Worm (Caenorhabditis elegans) whole organism, young adult: ENCODE results near the gene ZK353.4.

Experiments
- B0019.2 ChIP-seq: fragments of 200-800 bp; sonication (Bioruptor generic); conservative IDR thresholded peaks from 2 replicates; pipeline ENCODE4 v1.3.6; 2022; ENCODE audit warnings: missing genetic modification reagents, missing genetic modification characterization, missing compliant biosample characterization
- B0035.1 ChIP-seq: sonication (generic microtip); optimal IDR thresholded peaks from 2 replicates; lab custom pipeline; 2016; ENCODE audit warnings: missing genetic modification characterization, mild to moderate bottlenecking, missing compliant biosample characterization, missing genotype, missing genetic modification reagents
- D2030.7 ChIP-seq: fragments of 200-800 bp; sonication (Bioruptor generic); IDR thresholded peaks from 2 replicates; pipeline ENCODE4 v1.3.6; 2022; ENCODE audit warnings: missing genetic modification reagents, missing genetic modification characterization, missing compliant biosample characterization
- F23B12.7 ChIP-seq: sonication (generic microtip); optimal IDR thresholded peaks from 2 replicates; lab custom pipeline; 2017; ENCODE audit warnings: missing genetic modification characterization, mild to moderate bottlenecking, missing compliant biosample characterization, antibody characterized with exemption, moderate library complexity; ENCODE audit not compliant: insufficient read depth
- F33H1.4 ChIP-seq: fragments of 200-800 bp; sonication (Bioruptor generic); IDR thresholded peaks from 2 replicates; pipeline ENCODE4 v1.3.6; 2022; ENCODE audit warnings: missing genetic modification reagents, missing genetic modification characterization, missing compliant biosample characterization
- F37B4.10 ChIP-seq: fragments of 200-800 bp; sonication (Bioruptor generic); IDR thresholded peaks from 2 replicates; pipeline ENCODE4 v1.3.6; 2022; ENCODE audit warnings: missing genetic modification characterization, missing compliant biosample characterization
- K12H6.12 ChIP-seq: fragments of 200-800 bp; sonication (Bioruptor generic); optimal IDR thresholded peaks from 2 replicates; lab custom pipeline; 2018; ENCODE audit warnings: mild to moderate bottlenecking, missing genetic modification characterization, missing compliant biosample characterization
- T26A5.8 ChIP-seq: sonication (generic microtip); optimal IDR thresholded peaks from 2 replicates; lab custom pipeline; 2016; ENCODE audit warnings: missing genetic modification characterization, missing compliant biosample characterization
- Y53F4B.3 ChIP-seq: fragments of 200-800 bp; sonication (Bioruptor generic); IDR thresholded peaks from 2 replicates; pipeline ENCODE4 v1.3.6; 2022; ENCODE audit warnings: missing genetic modification reagents, missing genetic modification characterization, missing compliant biosample characterization
- Y79H2A.3 ChIP-seq: fragments of 200-800 bp; sonication (Bioruptor generic); conservative IDR thresholded peaks from 2 replicates; pipeline ENCODE4 v1.3.6; 2022; ENCODE audit warnings: missing genetic modification reagents, missing genetic modification characterization, missing compliant biosample characterization
- aptf-2 ChIP-seq: fragments of 200-800 bp; sonication (Bioruptor generic); conservative IDR thresholded peaks from 2 replicates; pipeline ENCODE4 v1.3.6; 2022; ENCODE audit warnings: missing genetic modification reagents, missing genetic modification characterization, missing compliant biosample characterization
- attf-3 ChIP-seq: fragments of 200-800 bp; sonication (Bioruptor generic); conservative IDR thresholded peaks from 2 replicates; pipeline ENCODE4 v1.3.6; 2022; ENCODE audit warnings: missing genetic modification reagents, missing genetic modification characterization, missing compliant biosample characterization
- attf-5 ChIP-seq: fragments of 200-800 bp; sonication (Bioruptor generic); optimal IDR thresholded peaks from 2 replicates; lab custom pipeline; 2018; ENCODE audit warnings: mild to moderate bottlenecking, missing genetic modification characterization, missing compliant biosample characterization
- attf-6 ChIP-seq: fragments of 200-800 bp; sonication (Bioruptor generic); IDR thresholded peaks from 2 replicates; pipeline ENCODE4 v1.3.6; 2022; ENCODE audit warnings: missing genetic modification reagents, missing genetic modification characterization, missing compliant biosample characterization
- cebp-1 ChIP-seq, 2 experiments: fragments of 200-800 bp in 1 of 2; sonication (Bioruptor generic) in 1 of 2; sonication (generic microtip) in 1 of 2; IDR thresholded peaks in 1 of 2; optimal IDR thresholded peaks in 1 of 2; 2 replicates each; pipeline versions ENCODE4 v1.3.6 to Lab custom; 2017 to 2022; ENCODE audit warnings: missing compliant biosample characterization in 2 of 2, missing genetic modification characterization in 2 of 2, mild to moderate bottlenecking in 1 of 2, missing genetic modification reagents in 1 of 2, moderate library complexity in 1 of 2
- ceh-100 ChIP-seq: fragments of 200-800 bp; sonication (Bioruptor generic); IDR thresholded peaks from 2 replicates; pipeline ENCODE4 v1.3.6; 2022; ENCODE audit warnings: missing genetic modification reagents, missing genetic modification characterization, missing compliant biosample characterization
- ceh-27 ChIP-seq: fragments of 200-800 bp; sonication (Bioruptor generic); optimal IDR thresholded peaks from 2 replicates; lab custom pipeline; 2018; ENCODE audit warnings: mild to moderate bottlenecking, missing genetic modification characterization, moderate library complexity, missing compliant biosample characterization
- ceh-40 ChIP-seq: fragments of 200-800 bp; sonication (Bioruptor generic); IDR thresholded peaks from 2 replicates; pipeline ENCODE4 v1.3.6; 2022; ENCODE audit warnings: missing genetic modification characterization, missing compliant biosample characterization
- ceh-79 ChIP-seq: sonication (generic microtip); optimal IDR thresholded peaks from 2 replicates; lab custom pipeline; 2017; ENCODE audit warnings: mild to moderate bottlenecking, missing genetic modification characterization, missing compliant biosample characterization
- ceh-91 ChIP-seq: fragments of 200-800 bp; sonication (Bioruptor generic); IDR thresholded peaks from 2 replicates; pipeline ENCODE4 v1.3.6; 2022; ENCODE audit warnings: missing genetic modification reagents, missing genetic modification characterization, missing compliant biosample characterization
- dpl-1 ChIP-seq: fragments of 150-350 bp; optimal IDR thresholded peaks from 2 replicates; lab custom pipeline; 2014; ENCODE audit warnings: missing biosample characterization, missing genetic modification reagents, missing genetic modification characterization
- efl-1 ChIP-seq: fragments of 150-350 bp; optimal IDR thresholded peaks from 2 replicates; lab custom pipeline; 2014; ENCODE audit warnings: missing biosample characterization, missing genetic modification reagents, missing genetic modification characterization
- ets-4 ChIP-seq: fragments of 200-800 bp; sonication (Bioruptor generic); optimal IDR thresholded peaks from 2 replicates; lab custom pipeline; 2018; ENCODE audit warnings: mild to moderate bottlenecking, missing genetic modification characterization, missing compliant biosample characterization
- hmg-1.2 ChIP-seq: fragments of 200-800 bp; sonication (Bioruptor generic); IDR thresholded peaks from 2 replicates; pipeline ENCODE4 v1.3.6; 2022; ENCODE audit warnings: missing genetic modification reagents, missing genetic modification characterization, missing compliant biosample characterization
- hsf-1 ChIP-seq: fragments of 200-800 bp; sonication (Bioruptor generic); IDR thresholded peaks from 2 replicates; pipeline ENCODE4 v1.3.6; 2022; ENCODE audit warnings: missing genetic modification reagents, missing genetic modification characterization, missing compliant biosample characterization
- let-526 ChIP-seq: fragments of 200-800 bp; sonication (Bioruptor generic); IDR thresholded peaks from 2 replicates; pipeline ENCODE4 v1.3.6; 2022; ENCODE audit warnings: missing genetic modification reagents, missing genetic modification characterization, missing compliant biosample characterization
- let-607 ChIP-seq, 2 experiments: fragments of 200-800 bp in 1 of 2; sonication (Bioruptor generic) in 1 of 2; sonication (generic microtip) in 1 of 2; optimal IDR thresholded peaks; 2 replicates each; lab custom pipeline; 2016 to 2018; ENCODE audit warnings: mild to moderate bottlenecking in 2 of 2, missing compliant biosample characterization in 2 of 2, missing genetic modification characterization in 2 of 2, moderate library complexity in 2 of 2, missing genotype in 1 of 2
- lin-35 ChIP-seq, 3 experiments: fragments of 150-350 bp in 2 of 3; sonication (generic microtip) in 1 of 3; optimal IDR thresholded peaks; 2 replicates each; lab custom pipeline; 2014 to 2018; ENCODE audit warnings: missing biosample characterization in 3 of 3, missing genetic modification characterization in 3 of 3, missing genetic modification reagents in 3 of 3
- lin-54 ChIP-seq: fragments of 200-800 bp; sonication (Bioruptor generic); optimal IDR thresholded peaks from 2 replicates; lab custom pipeline; 2018; ENCODE audit warnings: mild to moderate bottlenecking, missing genetic modification characterization, missing compliant biosample characterization
- lir-1 ChIP-seq: fragments of 200-800 bp; sonication (Bioruptor generic); conservative IDR thresholded peaks from 2 replicates; pipeline ENCODE4 v1.3.6; 2022; ENCODE audit warnings: missing genetic modification reagents, missing genetic modification characterization, missing compliant biosample characterization
- lsl-1 ChIP-seq: fragments of 200-800 bp; sonication (Bioruptor generic); optimal IDR thresholded peaks from 2 replicates; lab custom pipeline; 2018; ENCODE audit warnings: mild to moderate bottlenecking, missing genetic modification characterization, moderate library complexity, missing compliant biosample characterization
- madf-6 ChIP-seq: fragments of 200-800 bp; sonication (Bioruptor generic); IDR thresholded peaks from 2 replicates; pipeline ENCODE4 v1.3.6; 2022; ENCODE audit warnings: missing genetic modification reagents, missing genetic modification characterization, missing compliant biosample characterization
- madf-8 ChIP-seq: fragments of 200-800 bp; sonication (Bioruptor generic); conservative IDR thresholded peaks from 2 replicates; pipeline ENCODE4 v1.3.6; 2022; ENCODE audit warnings: missing genetic modification reagents, missing genetic modification characterization, missing compliant biosample characterization
- mcd-1 ChIP-seq: fragments of 200-800 bp; sonication (Bioruptor generic); IDR thresholded peaks from 2 replicates; pipeline ENCODE4 v1.3.6; 2022; ENCODE audit warnings: missing genetic modification reagents, missing genetic modification characterization, missing compliant biosample characterization
- mxl-1 ChIP-seq: sonication (generic microtip); optimal IDR thresholded peaks from 2 replicates; lab custom pipeline; 2016; ENCODE audit warnings: missing genetic modification characterization, missing compliant biosample characterization
- nhr-120 ChIP-seq: fragments of 200-800 bp; sonication (Bioruptor generic); IDR thresholded peaks from 2 replicates; pipeline ENCODE4 v1.3.6; 2022; ENCODE audit warnings: missing genetic modification characterization, missing compliant biosample characterization
- pha-4 ChIP-seq: fragments of 150-350 bp; sonication (generic microtip); optimal IDR thresholded peaks from 2 replicates; lab custom pipeline; 2014; ENCODE audit warnings: missing biosample characterization, missing genetic modification reagents, missing genetic modification characterization
- snpc-3.4 ChIP-seq: sonication (generic microtip); optimal IDR thresholded peaks from 2 replicates; lab custom pipeline; 2017; ENCODE audit warnings: missing genetic modification characterization, mild to moderate bottlenecking, missing compliant biosample characterization, antibody characterized with exemption, moderate library complexity, missing genotype, missing genetic modification reagents
- tbp1 ChIP-seq: fragments of 200-800 bp; sonication (Bioruptor generic); optimal IDR thresholded peaks from 2 replicates; lab custom pipeline; 2018; ENCODE audit warnings: mild to moderate bottlenecking, missing genetic modification characterization, missing compliant biosample characterization
- tbx-9 ChIP-seq: sonication (generic microtip); optimal IDR thresholded peaks from 2 replicates; lab custom pipeline; 2016; ENCODE audit warnings: borderline replicate concordance, missing genetic modification characterization, inconsistent platforms, missing compliant biosample characterization
- tlf-1 ChIP-seq: fragments of 200-800 bp; sonication (Bioruptor generic); optimal IDR thresholded peaks from 2 replicates; lab custom pipeline; 2018; ENCODE audit warnings: mild to moderate bottlenecking, missing genetic modification characterization, missing compliant biosample characterization
- xnd-1 ChIP-seq: sonication (generic microtip); optimal IDR thresholded peaks from 2 replicates; lab custom pipeline; 2016; ENCODE audit warnings: missing genotype, missing genetic modification reagents, missing genetic modification characterization, missing compliant biosample characterization
- ztf-26 ChIP-seq: sonication (generic microtip); optimal IDR thresholded peaks from 2 replicates; lab custom pipeline; 2017; ENCODE audit warnings: missing genetic modification characterization, missing compliant biosample characterization
- ztf-6 ChIP-seq: fragments of 200-800 bp; sonication (Bioruptor generic); IDR thresholded peaks from 2 replicates; pipeline ENCODE4 v1.3.6; 2022; ENCODE audit warnings: missing genetic modification reagents, missing genetic modification characterization, missing compliant biosample characterization

The ZK353.4 gene

ce11 chrIII:8356407-8356881 lies 33.0 kb downstream of the ZK353.4 start (continued):
- TF ChIP-seq mcd-1 (GFP tag; lab: Robert Waterston, UW) (peak; percentile 47; the same call in 1 of the 2 replicates), ceh-27 (GFP tag; lab: Kevin White, UChicago) (peak; percentile 65), K12H6.12 (tag; lab: Kevin White, UChicago) (peak; percentile 73), ztf-26 (tag; lab: Kevin White, UChicago) (peak; percentile 44)

ce11 chrIII:8355462-8355815 lies 34.0 kb downstream of the ZK353.4 start:
- TF ChIP-seq dpl-1 (GFP tag; lab: Kevin White, UChicago) (peak; percentile 73), Y53F4B.3 (GFP tag; lab: Robert Waterston, UW) (no peak), ceh-100 (no peak), attf-6 (GFP tag; lab: Robert Waterston, UW) (no peak), F23B12.7 (no peak), hsf-1 (GFP tag; lab: Robert Waterston, UW) (peak; percentile 96), pha-4 (tag; lab: Kevin White, UChicago) (no peak), ztf-6 (GFP tag; lab: Robert Waterston, UW) (no peak), lsl-1 (GFP tag; lab: Kevin White, UChicago) (peak; percentile 61), madf-6 (GFP tag; lab: Robert Waterston, UW) (peak; percentile 84), madf-8 (GFP tag; lab: Robert Waterston, UW) (peak; percentile 64), T26A5.8 (tag; lab: Kevin White, UChicago) (no peak), tlf-1 (GFP tag; lab: Kevin White, UChicago) (no peak), ceh-91 (GFP tag; lab: Robert Waterston, UW) (peak; percentile 58; the same call in 1 of the 2 replicates), aptf-2 (GFP tag; lab: Robert Waterston, UW) (no peak), ceh-40 (GFP tag; lab: Robert Waterston, UW) (no peak), tbx-9 (tag; lab: Kevin White, UChicago) (no peak), nhr-120 (no peak), efl-1 (GFP tag; lab: Kevin White, UChicago) (peak; percentile 85), lir-1 (GFP tag; lab: Robert Waterston, UW) (no peak), F37B4.10 (GFP tag; lab: Robert Waterston, UW) (no peak), snpc-3.4 (tag; lab: Kevin White, UChicago) (no peak), mxl-1 (tag; lab: Kevin White, UChicago) (no peak), F33H1.4 (GFP tag; lab: Robert Waterston, UW) (peak; percentile 61), D2030.7 (GFP tag; lab: Robert Waterston, UW) (peak; percentile 67), Y79H2A.3 (no peak), xnd-1 (peak; percentile 15), B0019.2 (peak; percentile 70), lin-54 (peak; percentile 9), B0035.1 (no peak)
- TF ChIP-seq, all 124 proteins: peak for 12

ce11 chrIII:8354644-8355461 lies 34.6 kb downstream of the ZK353.4 start, which contains the start of gene unc-116:
Gene unc-116 (minus strand): TSS chrIII:8355174.
- TF ChIP-seq let-526 (GFP tag; lab: Robert Waterston, UW) (0 out of 2 replicates have a peak, but pooled peaks have one; percentile 24), lin-35 (GFP tag; optimal IDR thresholded peaks at IDR 0.05; lab: Kevin White, UChicago) (peak in 1 of 3 experiments; percentile 41), ets-4 (GFP tag; lab: Kevin White, UChicago) (peak; percentile 7), attf-3 (GFP tag; lab: Robert Waterston, UW) (0 out of 2 replicates have a peak, but pooled peaks have one; percentile 10), hmg-1.2 (peak; percentile 34; the same call in 1 of the 2 replicates), F33H1.4 (GFP tag; lab: Robert Waterston, UW) (peak; percentile 5; the same call in 1 of the 2 replicates), K12H6.12 (tag; lab: Kevin White, UChicago) (peak; percentile 56), ceh-79 (tag; lab: Kevin White, UChicago) (peak; percentile 8), tbp1 (GFP tag; lab: Kevin White, UChicago) (no peak), attf-5 (GFP tag; lab: Kevin White, UChicago) (peak; percentile 80), let-607 (tag; optimal IDR thresholded peaks at IDR 0.05; lab: Kevin White, UChicago) (no peak), cebp-1 (GFP tag; IDR thresholded peaks at IDR 0.05; lab: Robert Waterston, UW) (peak; percentile 99), cebp-1 (tag; optimal IDR thresholded peaks at IDR 0.05; lab: Kevin White, UChicago) (peak; percentile 100)
